Worm (Caenorhabditis elegans): ENCODE measurements around the gene T08G5.3.

DNA sequence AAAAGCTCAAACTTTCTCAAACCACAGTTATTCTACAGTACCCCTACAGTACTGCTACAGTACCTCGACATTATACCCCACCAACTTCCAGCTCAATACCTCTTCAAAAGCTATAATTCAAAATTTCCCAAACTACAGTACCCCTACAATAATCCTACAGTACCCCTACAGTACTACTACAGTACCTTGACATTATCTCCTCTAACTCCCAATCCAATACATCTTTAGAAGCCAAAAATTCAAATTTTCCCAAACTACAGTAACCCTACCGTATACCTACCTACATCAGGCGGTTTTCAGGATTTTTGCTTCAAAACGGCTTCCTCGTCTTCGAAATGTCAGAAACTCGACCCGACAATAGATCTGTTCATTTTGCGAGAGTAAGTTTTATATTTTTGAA is 30.3 kb upstream of the T08G5.3 start, which contains the start of gene F58D12.3:
- no peak for TF ChIP-seq bed-3 (GFP tag; optimal IDR thresholded peaks at IDR 0.05)
- TF ChIP-seq snpc-4 (tag; optimal IDR thresholded peaks at IDR 0.05), result no peak
- TF ChIP-seq unc-39 (tag; optimal IDR thresholded peaks at IDR 0.05), result no peak
